Fruit fly (Drosophila melanogaster) whole organism, adult: ENCODE data around the gene wb.

Experiments
- CG11617 ChIP-seq: fragments of 200-800 bp; sonication (Bioruptor generic); optimal IDR thresholded peaks from 2 replicates; lab custom pipeline; 2017; ENCODE audit warnings: mild to moderate bottlenecking, missing biosample characterization, missing genetic modification reagents, missing genetic modification characterization
- CG14711 ChIP-seq: fragments of 200-800 bp; sonication (Bioruptor generic); optimal IDR thresholded peaks from 2 replicates; lab custom pipeline; 2018; ENCODE audit warnings: missing biosample characterization, mild to moderate bottlenecking, missing genetic modification characterization, moderate library complexity
- CG7101 ChIP-seq: fragments of 200-800 bp; sonication (Bioruptor generic); optimal IDR thresholded peaks from 2 replicates; lab custom pipeline; 2018; ENCODE audit warnings: missing biosample characterization, mild to moderate bottlenecking, missing genetic modification characterization, moderate library complexity
- Hr96 ChIP-seq: fragments of 200-800 bp; sonication (Bioruptor generic); optimal IDR thresholded peaks from 2 replicates; lab custom pipeline; 2016; ENCODE audit warnings: missing biosample characterization, missing genetic modification characterization
- cnc ChIP-seq, 2 experiments: fragments of >200 bp; optimal IDR thresholded peaks; 2 replicates each; lab custom pipeline; 2017
- pad ChIP-seq: fragments of 200-800 bp; sonication (Bioruptor generic); optimal IDR thresholded peaks from 3 replicates; lab custom pipeline; 2017; ENCODE audit warnings: missing biosample characterization, missing genetic modification characterization, mild to moderate bottlenecking, moderate library complexity, missing genetic modification reagents
- tj ChIP-seq: fragments of 200-800 bp; sonication (Bioruptor generic); optimal IDR thresholded peaks from 3 replicates; lab custom pipeline; 2017; ENCODE audit warnings: missing biosample characterization, mild to moderate bottlenecking, missing genetic modification characterization, moderate library complexity
- toe ChIP-seq: fragments of 200-800 bp; sonication (Bioruptor generic); optimal IDR thresholded peaks from 2 replicates; lab custom pipeline; 2016; ENCODE audit warnings: missing biosample characterization, missing genetic modification characterization

- TF ChIP-seq cnc (optimal IDR thresholded peaks at IDR 0.05; lab: Kevin White, UChicago) (no peak), CG11617 (GFP tag; lab: Kevin White, UChicago) (no peak), CG14711 (no peak), CG7101 (tag; lab: Kevin White, UChicago) (no peak), Hr96 (no peak), toe (GFP tag; lab: Kevin White, UChicago) (no peak), pad (no peak), tj (GFP tag; lab: Kevin White, UChicago) (no peak)
Observed at dm6 chr2L:14293917-14294316, 31.1 kb downstream of the wb start.
